Worm (Caenorhabditis elegans): ENCODE data around the gene C16C10.2.

The C16C10.2 gene

DNA sequence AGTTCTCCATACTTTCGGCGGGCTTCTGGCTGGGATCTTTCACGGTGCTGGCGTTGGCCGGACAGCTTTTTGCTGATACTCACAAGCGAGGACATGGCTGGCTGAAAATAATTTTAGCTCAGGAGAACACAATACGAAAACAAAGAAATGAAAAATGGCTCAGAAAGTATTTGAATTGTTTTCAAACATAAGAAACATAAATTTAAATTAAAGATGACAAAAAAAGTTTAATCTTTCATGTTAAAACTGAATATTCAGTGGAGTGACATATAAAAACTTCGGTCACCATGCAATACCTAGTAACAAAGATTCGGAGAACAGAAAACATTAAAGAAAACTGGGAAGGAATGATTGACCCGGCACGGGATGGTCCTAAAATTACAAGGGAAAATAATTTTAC is at the start of gene C16C10.2:
Gene C16C10.2 (minus strand): TSS at position 101 of the 400 bp plus-strand sequence.
- TF ChIP-seq lin-13 (GFP tag; optimal IDR thresholded peaks at IDR 0.05) (no peak), nhr-237 (tag; optimal IDR thresholded peaks at IDR 0.05) (no peak), nhr-12 (tag; optimal IDR thresholded peaks at IDR 0.05) (no peak), F13H6.1 (tag; optimal IDR thresholded peaks at IDR 0.05) (no peak), mdl-1 (tag; optimal IDR thresholded peaks at IDR 0.05) (no peak), sma-3 (GFP tag; optimal IDR thresholded peaks at IDR 0.05) (no peak)

- TF ChIP-seq snpc-4 (tag; optimal IDR thresholded peaks at IDR 0.05): no peak
Measured at ce11 chrIII:4228008-4228407, 49.5 kb upstream of the C16C10.2 start, which contains the start of gene mpk-1. Gene mpk-1 (minus strand): TSS chrIII:4228108.

DNA sequence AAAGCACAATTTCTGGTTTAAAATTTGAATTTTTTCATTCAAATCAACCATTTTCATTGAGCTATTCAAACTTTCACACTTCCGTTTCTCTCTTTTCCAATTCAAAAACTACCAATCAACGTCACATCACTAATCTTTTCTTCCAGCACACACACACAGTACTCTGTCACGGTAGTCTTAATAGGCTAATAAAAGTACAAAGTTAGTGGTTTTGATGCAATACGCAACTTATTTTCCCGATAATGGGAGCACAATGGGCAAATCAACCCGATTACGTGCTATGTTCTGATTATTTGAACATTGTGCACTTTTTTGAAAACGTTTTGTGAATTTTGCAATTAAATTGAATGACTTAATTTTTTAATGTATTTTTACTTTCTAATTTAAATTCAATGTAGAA is 48.9 kb upstream of the C16C10.2 start:
- TF ChIP-seq egl-27 (tag; optimal IDR thresholded peaks at IDR 0.05): no peak
- TF ChIP-seq fos-1 (tag; optimal IDR thresholded peaks at IDR 0.05): peak; percentile 80

DNA sequence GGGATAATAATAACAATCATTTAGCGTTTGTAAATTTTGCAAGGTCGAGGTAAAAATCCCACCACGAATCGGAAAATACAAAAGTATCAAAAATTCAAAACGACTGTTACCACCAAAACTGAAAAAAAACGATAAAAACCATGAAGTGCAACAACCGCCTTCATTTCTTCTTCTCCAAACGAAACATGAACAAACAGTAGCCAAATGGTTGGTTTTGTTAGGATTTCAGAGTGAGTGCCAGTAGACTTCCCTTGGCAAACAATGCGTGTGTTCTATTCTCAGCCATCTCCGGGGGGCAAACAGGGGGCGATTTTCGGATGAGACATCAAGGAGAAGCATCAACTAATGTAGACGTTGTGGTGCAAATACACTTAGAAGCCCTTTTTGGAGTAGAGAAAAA is 46.3 kb upstream of the C16C10.2 start:
- TF ChIP-seq unc-55 (GFP tag; optimal IDR thresholded peaks at IDR 0.05) (no peak), lin-39 (tag; optimal IDR thresholded peaks at IDR 0.05) (no peak), nhr-21 (tag; optimal IDR thresholded peaks at IDR 0.05) (no peak), elt-1 (tag; optimal IDR thresholded peaks at IDR 0.05) (no peak), peb-1 (tag; optimal IDR thresholded peaks at IDR 0.05) (no peak), dmd-4 (tag; optimal IDR thresholded peaks at IDR 0.05) (no peak), snpc-4 (tag; optimal IDR thresholded peaks at IDR 0.05) (no peak), mbf-1 (tag; optimal IDR thresholded peaks at IDR 0.05) (no peak), unc-62 (GFP tag; optimal IDR thresholded peaks at IDR 0.05) (no peak), ztf-11 (tag; optimal IDR thresholded peaks at IDR 0.05) (no peak)

DNA sequence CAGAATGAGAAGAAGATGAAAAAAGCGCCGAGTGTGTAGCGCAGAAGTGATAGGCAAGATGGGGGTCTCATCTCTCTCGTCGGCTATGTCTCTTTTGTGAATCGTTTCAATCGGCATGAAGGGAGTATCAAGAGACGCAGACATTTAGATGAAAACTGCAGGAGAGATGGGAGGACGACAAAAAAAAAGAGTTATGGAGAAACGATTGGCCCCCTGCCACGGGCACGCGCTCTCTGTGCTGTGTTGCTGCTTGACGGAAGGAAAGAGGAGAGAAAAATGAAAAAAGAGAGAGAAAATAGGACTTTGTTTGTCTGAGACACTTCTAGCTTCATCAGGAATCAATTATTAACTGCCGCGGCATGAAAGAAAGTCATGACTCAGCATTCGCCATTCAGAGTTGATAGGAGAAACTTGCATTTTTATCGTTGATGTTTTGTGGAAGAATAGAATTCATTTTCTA is 45.2 kb upstream of the C16C10.2 start:
- TF ChIP-seq egl-27 (tag; optimal IDR thresholded peaks at IDR 0.05) (peak; percentile 82), nhr-12 (tag; optimal IDR thresholded peaks at IDR 0.05) (no peak), nhr-129 (tag; optimal IDR thresholded peaks at IDR 0.05) (peak; percentile 95), nhr-10 (tag; optimal IDR thresholded peaks at IDR 0.05) (peak; percentile 20), gmeb-1 (tag; optimal IDR thresholded peaks at IDR 0.05) (peak; percentile 35), nhr-11 (tag; optimal IDR thresholded peaks at IDR 0.05) (peak; percentile 42), Y55F3AM.14 (GFP tag; optimal IDR thresholded peaks at IDR 0.05) (peak; percentile 52), skn-1 (tag; optimal IDR thresholded peaks at IDR 0.05) (peak; percentile 28), C34F6.9 (tag; optimal IDR thresholded peaks at IDR 0.05) (peak; percentile 96), sma-9 (GFP tag; optimal IDR thresholded peaks at IDR 0.05) (peak; percentile 83), sma-9 (tag; optimal IDR thresholded peaks at IDR 0.05) (no peak), dmd-4 (tag; optimal IDR thresholded peaks at IDR 0.05) (no peak), lin-11 (tag; optimal IDR thresholded peaks at IDR 0.05) (peak; percentile 75), nhr-6 (tag; optimal IDR thresholded peaks at IDR 0.05) (peak; percentile 53), fos-1 (tag; optimal IDR thresholded peaks at IDR 0.05) (peak; percentile 94), sma-3 (GFP tag; optimal IDR thresholded peaks at IDR 0.05) (peak; percentile 52), ama-1 (optimal IDR thresholded peaks at IDR 0.05) (no peak), crh-2 (tag; optimal IDR thresholded peaks at IDR 0.05) (peak; percentile 95), F13H6.1 (tag; optimal IDR thresholded peaks at IDR 0.05) (peak; percentile 95), ztf-4 (tag; optimal IDR thresholded peaks at IDR 0.05) (peak; percentile 84), elt-1 (tag; optimal IDR thresholded peaks at IDR 0.05) (no peak), lsy-2 (tag; optimal IDR thresholded peaks at IDR 0.05) (peak; percentile 70 to 88), nhr-25 (tag; optimal IDR thresholded peaks at IDR 0.05) (peak; percentile 11), sem-4 (tag; optimal IDR thresholded peaks at IDR 0.05) (peak; percentile 82), peb-1 (tag; optimal IDR thresholded peaks at IDR 0.05) (no peak), zag-1 (tag; optimal IDR thresholded peaks at IDR 0.05) (peak; percentile 90), unc-55 (GFP tag; optimal IDR thresholded peaks at IDR 0.05) (peak; percentile 88), lin-13 (GFP tag; optimal IDR thresholded peaks at IDR 0.05) (peak; percentile 83), snpc-4 (tag; optimal IDR thresholded peaks at IDR 0.05) (peak; percentile 71), nhr-21 (tag; optimal IDR thresholded peaks at IDR 0.05) (peak; percentile 52), ceh-16 (tag; optimal IDR thresholded peaks at IDR 0.05) (no peak), mdl-1 (tag; optimal IDR thresholded peaks at IDR 0.05) (peak; percentile 84 to 91), mab-5 (tag; optimal IDR thresholded peaks at IDR 0.05) (peak; percentile 86), nhr-237 (tag; optimal IDR thresholded peaks at IDR 0.05) (no peak), ztf-11 (tag; optimal IDR thresholded peaks at IDR 0.05) (no peak)

Measured in whole organism, L2 larva.